Worm (Caenorhabditis elegans): Measurements from ENCODE around the gene srh-255.

DNA sequence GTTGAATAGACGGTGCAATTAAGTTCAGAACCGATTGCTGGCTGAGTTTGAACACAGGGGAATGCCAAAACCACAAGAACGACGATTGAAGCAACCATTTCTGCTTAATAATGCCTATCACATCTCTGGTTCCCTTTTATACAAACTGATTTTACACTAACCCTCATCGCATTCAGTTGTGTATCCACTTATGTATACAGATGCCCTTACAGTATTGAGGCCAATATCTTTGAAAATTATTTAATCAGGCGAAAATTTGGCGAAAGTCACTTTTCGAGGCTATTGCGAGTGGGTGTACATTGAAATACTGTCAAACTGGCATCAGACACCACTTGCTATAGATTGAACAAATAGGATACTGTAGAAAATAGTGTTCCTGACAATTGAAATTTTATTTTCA is 33.9 kb downstream of the srh-255 start, which contains the start of the genes ZK218.3 and ZK218.4:
- no peak for TF ChIP-seq med-1 (GFP tag; optimal IDR thresholded peaks at IDR 0.05; ENCODE audit: insufficient read depth)
- TF ChIP-seq ztf-23 (GFP tag; IDR thresholded peaks at IDR 0.05): no peak
- TF ChIP-seq ztf-29 (GFP tag; IDR thresholded peaks at IDR 0.05): no peak
- no peak for TF ChIP-seq T22C8.4 (GFP tag; IDR thresholded peaks at IDR 0.05)
- no peak for TF ChIP-seq ref-1 (GFP tag; conservative IDR thresholded peaks at IDR 0.05)
- TF ChIP-seq flt-1 (GFP tag; IDR thresholded peaks at IDR 0.05): no peak
- no peak for TF ChIP-seq cog-1 (tag; optimal IDR thresholded peaks at IDR 0.05)
- no peak for TF ChIP-seq tab-1 (GFP tag; IDR thresholded peaks at IDR 0.05)
- no peak for TF ChIP-seq klf-2 (GFP tag; conservative IDR thresholded peaks at IDR 0.05)

All from whole organism, midembryonic.